Fruit fly (Drosophila melanogaster) whole organism, pupa: ENCODE measurements around the gene CG8607.

Source experiments
- CG10348 ChIP-seq: fragments of 200-800 bp; sonication (Bioruptor generic); IDR thresholded peaks from 2 replicates; pipeline ENCODE4 v1.3.6; 2022; ENCODE audit warnings: missing biosample characterization, missing genetic modification characterization
- CG12605 ChIP-seq: fragments of 200-800 bp; sonication (Bioruptor generic); IDR thresholded peaks from 2 replicates; pipeline ENCODE4 v1.3.6; 2022; ENCODE audit warnings: missing biosample characterization, missing genetic modification characterization
- CG13204 ChIP-seq: fragments of 200-800 bp; sonication (Bioruptor generic); optimal IDR thresholded peaks from 2 replicates; lab custom pipeline; 2018; ENCODE audit warnings: missing biosample characterization, mild to moderate bottlenecking, missing genetic modification characterization, moderate library complexity
- CG14655 ChIP-seq: fragments of 200-800 bp; sonication (Bioruptor generic); optimal IDR thresholded peaks from 3 replicates; lab custom pipeline; 2017; ENCODE audit warnings: mild to moderate bottlenecking, missing biosample characterization, missing genetic modification reagents, missing genetic modification characterization
- CG17806 ChIP-seq: fragments of 200-800 bp; sonication (Bioruptor generic); optimal IDR thresholded peaks from 2 replicates; lab custom pipeline; 2018; ENCODE audit warnings: missing biosample characterization, mild to moderate bottlenecking, missing genetic modification characterization, moderate library complexity
- CG32121 ChIP-seq: fragments of 200-800 bp; sonication (Bioruptor generic); IDR thresholded peaks from 2 replicates; pipeline ENCODE4 v1.3.6; 2022; ENCODE audit warnings: missing biosample characterization, missing genetic modification characterization
- CG34367 ChIP-seq: fragments of 200-800 bp; sonication (Bioruptor generic); optimal IDR thresholded peaks from 2 replicates; lab custom pipeline; 2018; ENCODE audit warnings: missing biosample characterization, mild to moderate bottlenecking, missing genetic modification characterization
- CG4496 ChIP-seq: fragments of 200-800 bp; sonication (Bioruptor generic); IDR thresholded peaks from 3 replicates; pipeline ENCODE4 v1.3.6; 2022; ENCODE audit warnings: missing biosample characterization, missing genetic modification characterization
- EcR ChIP-seq: fragments of 200-800 bp; sonication (Bioruptor generic); optimal IDR thresholded peaks from 3 replicates; lab custom pipeline; 2019; ENCODE audit warnings: missing biosample characterization, missing genetic modification characterization, mild to moderate bottlenecking, moderate library complexity, missing genetic modification reagents
- Pif1A ChIP-seq: fragments of 200-800 bp; sonication (Bioruptor generic); optimal IDR thresholded peaks from 3 replicates; lab custom pipeline; 2016; ENCODE audit warnings: missing biosample characterization, missing genetic modification characterization
- Pif1B ChIP-seq: fragments of 200-800 bp; sonication (Bioruptor generic); optimal IDR thresholded peaks from 3 replicates; lab custom pipeline; 2016; ENCODE audit warnings: missing biosample characterization, missing genetic modification characterization
- Snoo ChIP-seq: fragments of 200-800 bp; sonication (Bioruptor generic); optimal IDR thresholded peaks from 3 replicates; lab custom pipeline; 2017; ENCODE audit warnings: missing biosample characterization, mild to moderate bottlenecking, missing genetic modification characterization, inconsistent platforms
- fd96Ca ChIP-seq: fragments of 200-800 bp; sonication (Bioruptor generic); IDR thresholded peaks from 3 replicates; pipeline ENCODE4 v1.3.6; 2022; ENCODE audit warnings: missing biosample characterization, missing genetic modification characterization
- rn ChIP-seq: fragments of 200-800 bp; sonication (Bioruptor generic); IDR thresholded peaks from 2 replicates; pipeline ENCODE4 v1.3.6; 2022; ENCODE audit warnings: missing biosample characterization, missing genetic modification characterization

DNA sequence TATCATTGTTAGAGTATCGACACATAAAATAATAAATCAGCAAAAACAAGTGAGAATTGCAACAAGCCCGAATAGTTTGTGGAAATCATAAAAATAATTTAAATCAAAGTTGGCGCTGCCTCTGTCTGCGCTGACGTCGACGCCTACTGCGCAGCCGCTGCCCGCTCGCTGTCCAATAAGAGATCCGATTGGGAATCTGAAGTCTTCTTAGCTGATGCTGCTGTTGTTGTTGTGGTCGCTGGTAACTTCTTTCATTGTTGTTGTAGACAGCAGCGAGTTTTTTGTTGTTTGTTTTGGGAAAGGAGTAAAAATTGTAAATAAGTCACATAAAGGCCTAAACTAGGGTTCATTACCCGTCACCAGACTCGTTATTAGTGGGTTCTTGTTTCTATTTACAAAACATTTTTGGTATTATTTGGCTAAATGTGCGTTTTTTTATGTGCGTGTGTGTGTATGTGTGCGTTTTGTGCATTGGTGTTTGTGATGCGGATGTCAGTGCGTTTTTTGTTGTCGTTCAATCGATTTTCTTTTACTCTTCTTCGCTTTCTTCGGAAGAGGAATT, 44.9 kb downstream of the CG8607 start:
- TF ChIP-seq Pif1B (GFP tag; lab: Kevin White, UChicago) (no peak), CG32121 (GFP tag; lab: Robert Waterston, UW) (no peak), rn (GFP tag; lab: Robert Waterston, UW) (no peak), EcR (GFP tag; lab: Kevin White, UChicago) (no peak), CG14655 (GFP tag; lab: Kevin White, UChicago) (no peak), CG13204 (GFP tag; lab: Kevin White, UChicago) (no peak), CG10348 (GFP tag; lab: Robert Waterston, UW) (no peak), Snoo (no peak), CG4496 (GFP tag; lab: Robert Waterston, UW) (no peak), Pif1A (GFP tag; lab: Kevin White, UChicago) (no peak), CG17806 (tag; lab: Kevin White, UChicago) (no peak), fd96Ca (GFP tag; lab: Robert Waterston, UW) (no peak), CG12605 (GFP tag; lab: Robert Waterston, UW) (no peak), CG34367 (tag; lab: Kevin White, UChicago) (no peak)
